Fruit fly (Drosophila melanogaster): ENCODE data around the gene eEF2.
A peak's percentile ranks its signal among the peaks of the same experiment; 100 is the strongest.

eEF2 gene

DNA sequence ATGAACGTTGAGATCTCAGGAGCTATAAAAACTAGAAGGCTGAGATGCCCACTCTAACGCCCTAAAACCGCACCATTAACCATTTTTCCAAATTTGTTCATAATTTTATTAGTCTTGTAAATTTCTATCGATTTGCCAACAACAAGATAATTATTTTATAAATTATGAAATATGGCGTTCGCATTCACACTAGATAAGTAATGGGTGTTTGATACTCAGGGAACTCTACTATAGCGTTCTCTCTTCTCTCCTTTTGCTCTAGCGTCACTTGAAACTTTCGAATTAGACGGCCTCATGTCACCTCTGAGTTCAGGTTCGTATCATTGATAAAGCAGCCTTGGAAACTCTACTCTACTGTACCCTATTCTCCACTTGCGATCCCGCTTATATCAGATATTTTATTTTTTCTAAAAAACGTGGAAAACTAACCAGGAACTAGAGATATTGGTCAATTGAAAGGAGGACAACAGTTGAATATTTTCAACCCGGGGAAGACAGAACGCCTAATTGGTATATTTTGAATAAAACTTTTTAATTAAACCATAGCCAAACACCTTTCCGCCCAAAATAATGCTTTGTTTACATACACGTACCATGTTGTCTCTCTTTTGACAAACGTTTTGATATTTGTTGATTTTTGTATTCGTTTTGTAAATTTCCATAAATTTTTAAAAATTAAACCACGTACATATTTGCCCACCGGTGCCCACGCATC is 1.2 kb upstream of the eEF2 start (continued):
- TF ChIP-seq CG7372 (GFP tag; IDR thresholded peaks at IDR 0.05) (no peak), Dp (GFP tag; optimal IDR thresholded peaks at IDR 0.05) (peak; percentile 14), gro (GFP tag; optimal IDR thresholded peaks at IDR 0.05) (no peak), CG11247 (GFP tag; IDR thresholded peaks at IDR 0.05) (no peak), HmgD (GFP tag; optimal IDR thresholded peaks at IDR 0.05) (no peak), CG17328 (GFP tag; IDR thresholded peaks at IDR 0.05) (no peak), Tbp (GFP tag; optimal IDR thresholded peaks at IDR 0.05) (no peak), Ets97D (GFP tag; optimal IDR thresholded peaks at IDR 0.05) (peak; percentile 11), CG11723 (GFP tag; optimal IDR thresholded peaks at IDR 0.05) (no peak), CTCF (GFP tag; optimal IDR thresholded peaks at IDR 0.05) (peak; percentile 87), Doc3 (GFP tag; IDR thresholded peaks at IDR 0.05; ENCODE audit: partially characterized antibody) (no peak), CG12659 (GFP tag; optimal IDR thresholded peaks at IDR 0.05) (no peak), knrl (GFP tag; IDR thresholded peaks at IDR 0.05; ENCODE audit: partially characterized antibody) (no peak), pan (optimal IDR thresholded peaks at IDR 0.05) (no peak), pan (GFP tag; optimal IDR thresholded peaks at IDR 0.05 in 1 of 2, IDR thresholded peaks at IDR 0.05 in 1 of 2) (no peak), Gsc (GFP tag; IDR thresholded peaks at IDR 0.05) (no peak)

DNA sequence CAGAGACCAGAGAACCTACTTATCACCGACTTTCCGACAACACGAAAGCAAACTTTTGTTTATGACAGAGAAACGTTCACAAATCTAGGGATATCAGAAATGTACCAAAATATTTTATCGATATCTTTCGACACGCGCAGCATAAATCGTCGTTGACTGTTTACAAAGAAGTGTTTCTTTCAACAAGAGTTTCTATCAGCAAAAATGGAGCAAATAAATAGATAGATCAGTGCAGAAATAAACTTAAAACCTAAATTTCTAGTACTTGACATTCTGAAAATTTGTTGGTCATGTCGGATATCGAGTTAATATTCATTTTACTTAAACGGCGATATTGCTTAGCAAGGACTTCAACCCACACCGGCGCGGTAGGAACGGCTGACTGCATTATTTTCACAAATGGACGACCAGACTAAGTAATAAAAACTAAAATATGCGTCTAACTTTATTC is 4.5 kb downstream of the eEF2 start, which contains the start of gene CG2225:
Gene CG2225 (minus strand): TSS at position 51 of the 451 bp plus-strand sequence.
- TF ChIP-seq CG13894 (tag; optimal IDR thresholded peaks at IDR 0.05), result peak; percentile 22
- TF ChIP-seq dimm (GFP tag; IDR thresholded peaks at IDR 0.05), result no peak
- TF ChIP-seq chinmo (GFP tag; IDR thresholded peaks at IDR 0.05; ENCODE audit: partially characterized antibody), result 0 out of 4 replicates have a peak, but pooled peaks have one; percentile 41
- no peak for TF ChIP-seq Ravus (GFP tag; IDR thresholded peaks at IDR 0.05)
- no peak for TF ChIP-seq schlank (tag; optimal IDR thresholded peaks at IDR 0.05)
- no peak for TF ChIP-seq ssp (GFP tag; IDR thresholded peaks at IDR 0.05)
- no peak for TF ChIP-seq cad (GFP tag; optimal IDR thresholded peaks at IDR 0.05)
- no peak for TF ChIP-seq ara (GFP tag; IDR thresholded peaks at IDR 0.05)
- no peak for TF ChIP-seq CG3065 (GFP tag; optimal IDR thresholded peaks at IDR 0.05)
- TF ChIP-seq Gug (GFP tag; IDR thresholded peaks at IDR 0.05), result no peak
- peak; percentile 3 for TF ChIP-seq CHES-1-like (GFP tag; optimal IDR thresholded peaks at IDR 0.05)
- no peak for TF ChIP-seq CG31224 (GFP tag; IDR thresholded peaks at IDR 0.05)
- TF ChIP-seq pros (GFP tag; optimal IDR thresholded peaks at IDR 0.05), result no peak
- no peak for TF ChIP-seq maf-S (GFP tag; optimal IDR thresholded peaks at IDR 0.05)
- TF ChIP-seq B-H2 (GFP tag; optimal IDR thresholded peaks at IDR 0.05), result no peak
- no peak for TF ChIP-seq ac (GFP tag; optimal IDR thresholded peaks at IDR 0.05)
- no peak for TF ChIP-seq CG7928 (GFP tag; optimal IDR thresholded peaks at IDR 0.05)
- no peak for TF ChIP-seq CG2678 (tag; optimal IDR thresholded peaks at IDR 0.05)
- TF ChIP-seq CTCF (GFP tag; optimal IDR thresholded peaks at IDR 0.05), result peak; percentile 74
- no peak for TF ChIP-seq gem (tag; optimal IDR thresholded peaks at IDR 0.05)
- no peak for TF ChIP-seq CG10654 (GFP tag; optimal IDR thresholded peaks at IDR 0.05)
- TF ChIP-seq CG5245 (GFP tag; optimal IDR thresholded peaks at IDR 0.05), result no peak
- no peak for TF ChIP-seq CG6254 (GFP tag; optimal IDR thresholded peaks at IDR 0.05)
- peak; percentile 77; the same call in 1 of the 3 replicates for TF ChIP-seq CG2199 (GFP tag; IDR thresholded peaks at IDR 0.05)
- TF ChIP-seq CG12391 (tag; optimal IDR thresholded peaks at IDR 0.05), result no peak
- peak; percentile 43 for TF ChIP-seq pzg (GFP tag; optimal IDR thresholded peaks at IDR 0.05)
- no peak for TF ChIP-seq CG6765 (GFP tag; optimal IDR thresholded peaks at IDR 0.05)
- TF ChIP-seq CG3995 (GFP tag; optimal IDR thresholded peaks at IDR 0.05), result peak; percentile 70
- TF ChIP-seq CG1602 (GFP tag; optimal IDR thresholded peaks at IDR 0.05), result no peak
- no peak for TF ChIP-seq trem (tag; optimal IDR thresholded peaks at IDR 0.05)
- TF ChIP-seq Ets97D (GFP tag; optimal IDR thresholded peaks at IDR 0.05), result peak; percentile 3
- no peak for TF ChIP-seq ab (GFP tag; optimal IDR thresholded peaks at IDR 0.05)
- TF ChIP-seq CG6689 (GFP tag; IDR thresholded peaks at IDR 0.05), result no peak
- TF ChIP-seq Drgx (GFP tag; IDR thresholded peaks at IDR 0.05), result no peak
- no peak for TF ChIP-seq CG12219 (GFP tag; optimal IDR thresholded peaks at IDR 0.05)
- no peak for TF ChIP-seq E2f2 (GFP tag; IDR thresholded peaks at IDR 0.05)
- TF ChIP-seq Aef1 (GFP tag; IDR thresholded peaks at IDR 0.05), result no peak

All from whole organism, embryonic.